Worm (Caenorhabditis elegans): Measurements from ENCODE around the gene ptr-13.
A peak's percentile ranks its signal among the peaks of the same experiment; 100 is the strongest.

ptr-13 gene

DNA sequence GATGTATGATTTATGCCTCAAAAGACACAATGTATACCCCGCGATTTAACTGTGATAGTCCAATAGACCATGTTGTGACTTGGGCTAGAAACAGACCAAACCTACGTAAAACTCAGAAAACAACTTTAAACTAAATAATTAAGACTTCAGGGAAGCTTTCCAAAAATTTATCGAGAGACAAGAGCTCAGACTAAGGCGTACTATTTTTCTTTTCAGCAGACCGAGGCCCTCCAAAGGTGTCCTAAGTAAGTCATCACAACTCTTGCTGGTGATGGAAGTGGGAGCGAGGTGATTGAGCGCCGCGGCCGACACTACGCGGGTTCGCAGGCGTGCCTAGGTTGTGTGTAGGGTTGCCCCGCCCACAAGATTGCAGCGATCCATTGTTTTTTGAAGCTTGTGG is 4.8 kb upstream of the ptr-13 start (continued):
- TF ChIP-seq nhr-237 (tag; optimal IDR thresholded peaks at IDR 0.05): no peak
- peak; percentile 50 for TF ChIP-seq elt-2 (tag; optimal IDR thresholded peaks at IDR 0.05)
- TF ChIP-seq unc-39 (tag; optimal IDR thresholded peaks at IDR 0.05): no peak
- no peak for TF ChIP-seq nhr-11 (tag; optimal IDR thresholded peaks at IDR 0.05)
- no peak for TF ChIP-seq elt-1 (tag; optimal IDR thresholded peaks at IDR 0.05)
- peak; percentile 34 for TF ChIP-seq pha-4 (tag; optimal IDR thresholded peaks at IDR 0.05)
- TF ChIP-seq nhr-25 (tag; optimal IDR thresholded peaks at IDR 0.05): peak; percentile 65

DNA sequence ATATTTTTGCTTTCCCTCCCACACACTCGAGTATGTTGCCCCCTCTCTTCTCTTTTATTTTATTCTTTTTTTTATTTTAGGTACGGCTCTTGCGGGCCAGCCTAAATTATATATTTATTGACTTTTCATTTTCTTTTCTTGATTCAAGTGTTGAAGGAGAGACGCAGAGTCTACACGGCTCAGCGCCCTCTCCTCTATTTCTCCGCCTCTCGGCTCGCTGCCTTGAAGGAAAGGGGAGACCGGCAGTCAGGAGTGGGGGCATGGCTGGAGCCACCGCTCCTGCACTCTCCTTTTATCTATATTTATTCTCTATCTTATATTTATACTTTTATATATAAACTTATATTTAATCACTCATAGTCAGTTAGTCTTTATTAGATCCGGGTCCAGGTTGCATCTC is 4.1 kb upstream of the ptr-13 start:
- TF ChIP-seq ztf-11 (tag; optimal IDR thresholded peaks at IDR 0.05) (no peak), nhr-28 (tag; optimal IDR thresholded peaks at IDR 0.05) (no peak), zag-1 (tag; optimal IDR thresholded peaks at IDR 0.05) (no peak), pha-4 (tag; optimal IDR thresholded peaks at IDR 0.05) (peak; percentile 43), nhr-77 (tag; optimal IDR thresholded peaks at IDR 0.05) (no peak), hmg-11 (tag; optimal IDR thresholded peaks at IDR 0.05) (no peak), daf-12 (tag; optimal IDR thresholded peaks at IDR 0.05) (no peak), tbx-2 (tag; optimal IDR thresholded peaks at IDR 0.05) (no peak), snpc-4 (tag; optimal IDR thresholded peaks at IDR 0.05) (peak; percentile 69), nfya-1 (tag; optimal IDR thresholded peaks at IDR 0.05; ENCODE audit: insufficient read depth) (peak; percentile 40), lsy-12 (tag; optimal IDR thresholded peaks at IDR 0.05) (no peak), elt-3 (tag; optimal IDR thresholded peaks at IDR 0.05) (no peak), ceh-9 (tag; optimal IDR thresholded peaks at IDR 0.05) (no peak), aly-2 (tag; optimal IDR thresholded peaks at IDR 0.05) (no peak), skn-1 (tag; optimal IDR thresholded peaks at IDR 0.05) (no peak), ZK546.5 (tag; optimal IDR thresholded peaks at IDR 0.05) (no peak), nhr-237 (tag; optimal IDR thresholded peaks at IDR 0.05) (no peak), egl-27 (tag; optimal IDR thresholded peaks at IDR 0.05) (no peak), ztf-4 (tag; optimal IDR thresholded peaks at IDR 0.05) (no peak), lin-15B (tag; optimal IDR thresholded peaks at IDR 0.05) (no peak), elt-1 (tag; optimal IDR thresholded peaks at IDR 0.05) (no peak), lin-39 (tag; optimal IDR thresholded peaks at IDR 0.05) (no peak), pqm-1 (tag; optimal IDR thresholded peaks at IDR 0.05) (no peak), egl-5 (tag; optimal IDR thresholded peaks at IDR 0.05) (no peak), unc-39 (tag; optimal IDR thresholded peaks at IDR 0.05) (no peak)

DNA sequence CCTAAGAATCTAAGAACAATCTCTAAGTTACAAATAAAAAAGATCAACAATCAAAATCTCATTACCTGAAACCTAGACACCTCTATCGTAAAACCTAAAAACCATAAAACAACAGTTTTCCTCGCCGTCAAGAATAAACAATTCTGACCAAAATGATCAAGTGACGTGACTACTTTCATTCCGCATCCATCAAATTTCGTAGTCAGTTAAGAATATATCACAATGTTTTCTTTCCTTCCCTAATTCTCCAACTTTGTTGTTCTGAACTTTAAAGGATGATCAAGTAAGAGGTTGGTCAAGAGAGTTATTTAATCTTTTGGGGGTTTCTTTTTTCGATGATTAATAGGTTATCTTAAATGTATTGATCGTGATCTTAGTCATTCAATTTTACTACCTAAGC is 1.0 kb upstream of the ptr-13 start:
- no peak for TF ChIP-seq nfya-1 (tag; optimal IDR thresholded peaks at IDR 0.05; ENCODE audit: insufficient read depth)
- TF ChIP-seq skn-1 (tag; optimal IDR thresholded peaks at IDR 0.05): no peak
- no peak for TF ChIP-seq nhr-67 (tag; optimal IDR thresholded peaks at IDR 0.05)
- no peak for TF ChIP-seq nhr-76 (tag; optimal IDR thresholded peaks at IDR 0.05)
- TF ChIP-seq ztf-11 (tag; optimal IDR thresholded peaks at IDR 0.05): no peak
- no peak for TF ChIP-seq lsy-12 (tag; optimal IDR thresholded peaks at IDR 0.05)
- TF ChIP-seq ZK546.5 (tag; optimal IDR thresholded peaks at IDR 0.05): no peak
- TF ChIP-seq nhr-25 (tag; optimal IDR thresholded peaks at IDR 0.05): no peak
- TF ChIP-seq eor-1 (tag; optimal IDR thresholded peaks at IDR 0.05): no peak
- TF ChIP-seq ceh-28 (tag; optimal IDR thresholded peaks at IDR 0.05): no peak
- no peak for TF ChIP-seq lin-39 (tag; optimal IDR thresholded peaks at IDR 0.05)

DNA sequence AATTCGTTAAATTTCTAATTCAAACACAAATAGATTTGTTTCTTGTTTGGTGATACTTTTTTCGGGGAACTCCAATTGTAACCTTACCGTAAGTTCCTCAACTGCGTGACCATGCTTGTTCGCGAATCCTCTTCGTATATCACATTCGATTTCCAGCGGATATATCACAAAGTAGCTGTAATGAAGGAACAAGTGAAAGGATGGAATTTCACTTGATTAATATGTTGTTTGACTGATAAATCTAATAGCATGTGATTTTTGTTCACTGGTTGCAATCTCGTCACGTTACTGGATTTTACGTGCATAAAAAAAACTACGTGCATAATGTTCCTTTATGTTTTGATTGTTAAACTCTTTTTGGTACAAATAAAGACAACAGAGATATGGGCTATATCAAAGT is 606 bp downstream of the ptr-13 start:
- TF ChIP-seq nhr-25 (tag; optimal IDR thresholded peaks at IDR 0.05): peak; percentile 26
- no peak for TF ChIP-seq elt-3 (tag; optimal IDR thresholded peaks at IDR 0.05)

DNA sequence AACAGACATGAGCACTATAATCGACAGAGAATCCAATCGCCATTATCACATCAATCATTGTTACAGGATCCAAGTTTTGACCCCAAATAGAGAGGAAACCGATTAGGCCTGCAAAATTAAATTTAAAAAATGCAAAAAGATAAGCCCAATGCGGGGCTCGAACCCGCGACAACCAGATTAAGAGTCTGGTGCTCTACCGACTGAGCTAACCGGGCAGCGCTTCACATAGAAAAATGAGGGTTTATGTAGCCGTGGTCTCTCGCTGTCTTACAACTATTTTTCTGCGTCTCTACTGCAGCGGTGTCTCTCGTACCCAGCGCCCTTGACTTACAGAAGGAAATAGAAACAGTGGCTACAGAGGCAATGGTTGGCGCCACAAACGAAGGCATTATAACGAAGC is 4.6 kb downstream of the ptr-13 start:
- TF ChIP-seq snpc-4 (tag; optimal IDR thresholded peaks at IDR 0.05): peak; percentile 3
- peak; percentile 42 for TF ChIP-seq nhr-25 (tag; optimal IDR thresholded peaks at IDR 0.05)
- no peak for TF ChIP-seq fos-1 (tag; optimal IDR thresholded peaks at IDR 0.05)
- TF ChIP-seq nhr-77 (tag; optimal IDR thresholded peaks at IDR 0.05): no peak
- peak; percentile 12 for TF ChIP-seq ceh-82 (tag; optimal IDR thresholded peaks at IDR 0.05)
- no peak for TF ChIP-seq pqm-1 (tag; optimal IDR thresholded peaks at IDR 0.05)
- TF ChIP-seq nhr-11 (tag; optimal IDR thresholded peaks at IDR 0.05): no peak
- TF ChIP-seq nhr-237 (tag; optimal IDR thresholded peaks at IDR 0.05): no peak
- TF ChIP-seq fkh-10 (GFP tag; optimal IDR thresholded peaks at IDR 0.05): no peak
- TF ChIP-seq nhr-28 (tag; optimal IDR thresholded peaks at IDR 0.05): no peak
- no peak for TF ChIP-seq ceh-9 (tag; optimal IDR thresholded peaks at IDR 0.05)
- peak; percentile 77 for TF ChIP-seq hmg-11 (tag; optimal IDR thresholded peaks at IDR 0.05)
- no peak for TF ChIP-seq eor-1 (tag; optimal IDR thresholded peaks at IDR 0.05)
- no peak for TF ChIP-seq nhr-67 (tag; optimal IDR thresholded peaks at IDR 0.05)
- TF ChIP-seq skn-1 (tag; optimal IDR thresholded peaks at IDR 0.05): no peak
- TF ChIP-seq lsy-12 (tag; optimal IDR thresholded peaks at IDR 0.05): no peak
- TF ChIP-seq egl-27 (tag; optimal IDR thresholded peaks at IDR 0.05): no peak
- TF ChIP-seq nhr-23 (tag; optimal IDR thresholded peaks at IDR 0.05): no peak
- TF ChIP-seq ama-1 (optimal IDR thresholded peaks at IDR 0.05): no peak
- peak; percentile 58 for TF ChIP-seq lin-39 (tag; optimal IDR thresholded peaks at IDR 0.05)
- peak; percentile 11 for TF ChIP-seq unc-62 (GFP tag; optimal IDR thresholded peaks at IDR 0.05)
- no peak for TF ChIP-seq zag-1 (tag; optimal IDR thresholded peaks at IDR 0.05)
- TF ChIP-seq ceh-16 (tag; optimal IDR thresholded peaks at IDR 0.05): no peak
- TF ChIP-seq sea-2 (GFP tag; optimal IDR thresholded peaks at IDR 0.05): no peak
- peak; percentile 12 for TF ChIP-seq pha-4 (tag; optimal IDR thresholded peaks at IDR 0.05)
- TF ChIP-seq elt-2 (tag; optimal IDR thresholded peaks at IDR 0.05): peak; percentile 56
- TF ChIP-seq nhr-43 (tag; optimal IDR thresholded peaks at IDR 0.05; ENCODE audit: poor library complexity, severe bottlenecking): peak; percentile 33
- no peak for TF ChIP-seq daf-12 (tag; optimal IDR thresholded peaks at IDR 0.05)
- TF ChIP-seq ZK546.5 (tag; optimal IDR thresholded peaks at IDR 0.05): no peak
- TF ChIP-seq R02D3.7 (tag; optimal IDR thresholded peaks at IDR 0.05): peak; percentile 3
- peak; percentile 42 for TF ChIP-seq nfya-1 (tag; optimal IDR thresholded peaks at IDR 0.05; ENCODE audit: insufficient read depth)

Data from whole organism, L3 larva.